Worm (Caenorhabditis elegans): Measurements from ENCODE around the gene Y39A1A.9.
A peak's percentile ranks its signal among the peaks of the same experiment; 100 is the strongest.

The Y39A1A.9 gene

DNA sequence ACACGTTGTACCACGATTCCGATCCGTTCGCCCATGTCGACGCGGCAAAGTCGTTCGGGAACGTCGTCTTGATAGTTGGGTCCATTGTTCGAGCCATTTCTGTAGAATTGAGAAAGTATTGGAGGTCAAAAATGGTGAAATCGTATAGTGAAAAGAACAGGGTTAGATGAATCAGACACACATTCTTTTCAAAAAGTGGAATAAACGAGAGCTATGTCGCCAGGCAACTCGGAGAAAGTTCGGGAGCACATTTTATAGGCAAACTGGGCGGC lies at the start of gene Y39A1A.9:
Gene Y39A1A.9 (minus strand): TSS at position 99 of the 272 bp plus-strand sequence.
- no peak for TF ChIP-seq egl-27 (tag; optimal IDR thresholded peaks at IDR 0.05)
- TF ChIP-seq mab-5 (tag; optimal IDR thresholded peaks at IDR 0.05): no peak
- TF ChIP-seq sma-3 (GFP tag; optimal IDR thresholded peaks at IDR 0.05): no peak
- no peak for TF ChIP-seq C34F6.9 (tag; optimal IDR thresholded peaks at IDR 0.05)
- TF ChIP-seq ztf-4 (tag; optimal IDR thresholded peaks at IDR 0.05): no peak
- TF ChIP-seq snpc-4 (tag; optimal IDR thresholded peaks at IDR 0.05): no peak
- no peak for TF ChIP-seq zag-1 (tag; optimal IDR thresholded peaks at IDR 0.05)

ce11 chrIII:10678971-10679370 lies 45.7 kb upstream of the Y39A1A.9 start, which contains the start of gene Y39A1A.16:
TSS of gene Y39A1A.16 (plus strand) at chrIII:10679271.
- TF ChIP-seq nhr-129 (tag; optimal IDR thresholded peaks at IDR 0.05) (no peak), nhr-23 (tag; optimal IDR thresholded peaks at IDR 0.05) (no peak), zag-1 (tag; optimal IDR thresholded peaks at IDR 0.05) (no peak), nhr-11 (tag; optimal IDR thresholded peaks at IDR 0.05) (no peak), unc-39 (tag; optimal IDR thresholded peaks at IDR 0.05) (no peak), mab-5 (tag; optimal IDR thresholded peaks at IDR 0.05) (no peak), blmp-1 (tag; optimal IDR thresholded peaks at IDR 0.05; ENCODE audit: insufficient read depth) (no peak), ZK546.5 (tag; optimal IDR thresholded peaks at IDR 0.05) (no peak), ztf-1 (GFP tag; conservative IDR thresholded peaks at IDR 0.05) (no peak), alr-1 (tag; optimal IDR thresholded peaks at IDR 0.05) (no peak), dmd-4 (tag; optimal IDR thresholded peaks at IDR 0.05) (no peak), gmeb-1 (tag; optimal IDR thresholded peaks at IDR 0.05) (no peak), unc-55 (GFP tag; optimal IDR thresholded peaks at IDR 0.05) (no peak), ama-1 (optimal IDR thresholded peaks at IDR 0.05) (no peak), nhr-237 (tag; optimal IDR thresholded peaks at IDR 0.05) (no peak), elt-1 (tag; optimal IDR thresholded peaks at IDR 0.05) (no peak), sma-3 (GFP tag; optimal IDR thresholded peaks at IDR 0.05) (no peak), nhr-12 (tag; optimal IDR thresholded peaks at IDR 0.05) (no peak)

DNA sequence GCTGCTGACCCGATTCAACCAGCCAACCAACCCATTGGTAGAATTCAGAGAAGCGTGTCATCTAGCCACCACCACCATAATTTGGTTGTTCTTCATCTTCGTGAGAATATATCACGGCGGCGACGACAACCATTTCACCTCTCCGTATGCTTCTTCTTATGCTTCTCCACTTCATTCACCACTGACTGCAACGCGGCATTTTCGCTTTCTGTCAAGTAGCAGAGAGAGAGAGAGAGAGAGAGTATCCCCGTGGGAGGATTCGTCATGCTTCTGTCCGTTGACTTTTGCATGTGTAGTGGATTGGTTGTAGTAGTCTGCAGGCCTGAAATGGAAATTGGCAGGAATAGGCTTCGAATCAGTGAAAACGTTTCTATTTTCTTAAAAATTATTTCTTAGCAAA lies 38.6 kb upstream of the Y39A1A.9 start:
- TF ChIP-seq nhr-6 (tag; optimal IDR thresholded peaks at IDR 0.05): no peak
- TF ChIP-seq lin-11 (tag; optimal IDR thresholded peaks at IDR 0.05): no peak
- no peak for TF ChIP-seq R02D3.7 (tag; optimal IDR thresholded peaks at IDR 0.05)

ce11 chrIII:10666640-10667039 lies 33.3 kb upstream of the Y39A1A.9 start:
- TF ChIP-seq egl-27 (tag; optimal IDR thresholded peaks at IDR 0.05) (no peak), nhr-129 (tag; optimal IDR thresholded peaks at IDR 0.05) (no peak), skn-1 (tag; optimal IDR thresholded peaks at IDR 0.05) (no peak), mbf-1 (tag; optimal IDR thresholded peaks at IDR 0.05) (no peak), mab-5 (tag; optimal IDR thresholded peaks at IDR 0.05) (no peak)

DNA sequence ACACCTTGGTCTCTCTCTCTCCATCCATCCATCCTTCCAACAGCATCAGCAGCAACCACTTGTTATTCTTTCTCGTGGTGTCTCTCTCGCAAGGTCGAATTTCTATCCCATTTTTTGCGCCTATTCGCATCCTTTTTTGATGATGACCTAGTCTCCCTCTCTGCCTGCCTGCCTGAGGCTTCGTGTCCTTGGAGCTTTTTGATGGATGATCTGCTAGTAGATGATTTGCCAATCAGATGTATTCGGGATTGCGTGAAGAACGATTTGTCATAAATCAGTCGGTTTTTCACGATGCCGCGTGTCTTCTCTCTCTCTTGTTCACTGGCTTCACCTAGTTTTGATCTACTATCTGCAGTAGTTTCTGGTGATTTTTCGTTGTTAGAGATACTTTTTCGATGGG lies 28.0 kb upstream of the Y39A1A.9 start:
- TF ChIP-seq nhr-129 (tag; optimal IDR thresholded peaks at IDR 0.05) (peak; percentile 7), nhr-237 (tag; optimal IDR thresholded peaks at IDR 0.05) (no peak), sma-3 (GFP tag; optimal IDR thresholded peaks at IDR 0.05) (peak; percentile 11), snpc-4 (tag; optimal IDR thresholded peaks at IDR 0.05) (no peak), unc-62 (GFP tag; optimal IDR thresholded peaks at IDR 0.05) (no peak), sem-4 (tag; optimal IDR thresholded peaks at IDR 0.05) (no peak), nhr-25 (tag; optimal IDR thresholded peaks at IDR 0.05) (peak; percentile 30), alr-1 (tag; optimal IDR thresholded peaks at IDR 0.05) (no peak)

DNA sequence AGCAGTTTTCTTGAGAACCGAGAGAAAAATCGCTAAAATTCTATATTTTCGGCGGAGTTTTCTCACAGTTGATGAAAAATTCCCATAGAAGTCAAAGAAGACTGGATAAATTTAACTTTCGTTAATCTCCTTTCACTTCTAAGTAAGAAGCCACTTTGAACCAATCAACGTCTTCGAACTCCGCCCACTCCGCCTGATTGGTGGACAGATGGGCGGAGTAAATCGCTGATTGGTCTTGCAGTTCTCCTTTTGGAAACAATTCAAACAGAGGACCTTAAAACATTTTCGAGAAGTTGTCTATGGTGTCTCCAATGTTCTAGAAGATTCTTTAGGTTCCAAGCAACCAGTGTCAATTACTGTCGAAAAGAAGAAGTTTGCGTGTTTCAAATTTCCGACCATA lies 25.1 kb upstream of the Y39A1A.9 start:
- TF ChIP-seq mab-5 (tag; optimal IDR thresholded peaks at IDR 0.05) (no peak), lin-13 (GFP tag; optimal IDR thresholded peaks at IDR 0.05) (no peak), nhr-23 (tag; optimal IDR thresholded peaks at IDR 0.05) (no peak), crh-2 (tag; optimal IDR thresholded peaks at IDR 0.05) (no peak), ZK546.5 (tag; optimal IDR thresholded peaks at IDR 0.05) (no peak), nhr-12 (tag; optimal IDR thresholded peaks at IDR 0.05) (no peak), C34F6.9 (tag; optimal IDR thresholded peaks at IDR 0.05) (no peak), aly-2 (tag; optimal IDR thresholded peaks at IDR 0.05) (no peak), unc-39 (tag; optimal IDR thresholded peaks at IDR 0.05) (no peak), R02D3.7 (tag; optimal IDR thresholded peaks at IDR 0.05) (no peak)
